Fruit fly (Drosophila melanogaster) whole organism, embryonic: ENCODE results near the gene CG4593.

Source experiments
- Abd-B ChIP-seq: fragments of 200-800 bp; sonication (Bioruptor generic); optimal IDR thresholded peaks from 2 replicates; lab custom pipeline; 2018; ENCODE audit warnings: missing biosample characterization, mild to moderate bottlenecking, missing genetic modification characterization, moderate library complexity
- BtbVII ChIP-seq: fragments of 200-800 bp; sonication (Bioruptor generic); optimal IDR thresholded peaks from 3 replicates; lab custom pipeline; 2017; ENCODE audit warnings: missing biosample characterization, mild to moderate bottlenecking, missing genetic modification characterization
- CG1024 ChIP-seq: fragments of 200-800 bp; sonication (Bioruptor generic); IDR thresholded peaks from 2 replicates; pipeline ENCODE4 v1.3.6; 2022; ENCODE audit warnings: missing biosample characterization, missing genetic modification characterization
- CG10431 ChIP-seq: fragments of 200-800 bp; sonication (Bioruptor generic); optimal IDR thresholded peaks from 3 replicates; lab custom pipeline; 2018; ENCODE audit warnings: missing biosample characterization, mild to moderate bottlenecking, missing genetic modification characterization
- CG1233 ChIP-seq: fragments of 200-800 bp; sonication (Bioruptor generic); optimal IDR thresholded peaks from 4 replicates; lab custom pipeline; 2018; ENCODE audit warnings: missing biosample characterization, mild to moderate bottlenecking, missing genetic modification characterization
- CG14667 ChIP-seq: fragments of 200-800 bp; sonication (Bioruptor generic); IDR thresholded peaks from 2 replicates; pipeline ENCODE4 v1.3.6; 2022; ENCODE audit warnings: missing biosample characterization, missing genetic modification characterization
- CG1529 ChIP-seq: fragments of 200-800 bp; sonication (Bioruptor generic); optimal IDR thresholded peaks from 3 replicates; lab custom pipeline; 2018; ENCODE audit warnings: missing biosample characterization, missing genetic modification characterization
- CG15514 ChIP-seq: fragments of 200-800 bp; sonication (Bioruptor generic); optimal IDR thresholded peaks from 3 replicates; lab custom pipeline; 2017; ENCODE audit warnings: missing biosample characterization, missing genetic modification characterization, mild to moderate bottlenecking, moderate library complexity, missing genetic modification reagents
- CG16863 ChIP-seq: fragments of 200-800 bp; sonication (Bioruptor generic); optimal IDR thresholded peaks from 3 replicates; lab custom pipeline; 2016; ENCODE audit warnings: missing biosample characterization, missing genetic modification characterization
- CG17328 ChIP-seq: fragments of 200-800 bp; sonication (Bioruptor generic); IDR thresholded peaks from 2 replicates; pipeline ENCODE4 v1.3.6; 2022; ENCODE audit warnings: missing biosample characterization, missing genetic modification characterization
- CG17385 ChIP-seq: fragments of 200-800 bp; sonication (Bioruptor generic); optimal IDR thresholded peaks from 3 replicates; lab custom pipeline; 2018; ENCODE audit warnings: missing biosample characterization, mild to moderate bottlenecking, missing genetic modification characterization
- CG17568 ChIP-seq: fragments of 200-800 bp; sonication (Bioruptor generic); optimal IDR thresholded peaks from 2 replicates; lab custom pipeline; 2018; ENCODE audit warnings: missing biosample characterization, mild to moderate bottlenecking, missing genetic modification characterization, moderate library complexity
- CG30020 ChIP-seq: fragments of 200-800 bp; optimal IDR thresholded peaks from 2 replicates; lab custom pipeline; 2019; ENCODE audit warnings: missing biosample characterization, mild to moderate bottlenecking, missing genetic modification characterization, moderate library complexity
- CG32532 ChIP-seq: fragments of 200-800 bp; sonication (Bioruptor generic); IDR thresholded peaks from 2 replicates; pipeline ENCODE4 v1.3.6; 2022; ENCODE audit warnings: missing biosample characterization, missing genetic modification characterization
- CG32772 ChIP-seq: fragments of 200-800 bp; sonication (Bioruptor generic); IDR thresholded peaks from 2 replicates; pipeline ENCODE4 v1.3.6; 2022; ENCODE audit warnings: missing biosample characterization, missing genetic modification characterization
- CG6654 ChIP-seq: fragments of 200-800 bp; sonication (Bioruptor generic); optimal IDR thresholded peaks from 2 replicates; lab custom pipeline; 2017; ENCODE audit warnings: missing biosample characterization, mild to moderate bottlenecking, missing genetic modification characterization
- CG6765 ChIP-seq: fragments of 200-800 bp; sonication (Bioruptor generic); optimal IDR thresholded peaks from 3 replicates; lab custom pipeline; 2017; ENCODE audit warnings: missing biosample characterization, mild to moderate bottlenecking, missing genetic modification characterization
- CG6813 ChIP-seq: fragments of 200-800 bp; sonication (Bioruptor generic); optimal IDR thresholded peaks from 2 replicates; lab custom pipeline; 2017; ENCODE audit warnings: missing biosample characterization, missing genetic modification characterization, mild to moderate bottlenecking, moderate library complexity, missing genetic modification reagents
- Camta ChIP-seq: fragments of 200-800 bp; sonication (Bioruptor generic); optimal IDR thresholded peaks from 2 replicates; lab custom pipeline; 2016; ENCODE audit warnings: missing biosample characterization, missing genetic modification characterization
- Deaf1 ChIP-seq: fragments of 200-800 bp; optimal IDR thresholded peaks from 3 replicates; lab custom pipeline; 2019; ENCODE audit warnings: missing biosample characterization, mild to moderate bottlenecking, missing genetic modification characterization, moderate library complexity
- Dip2 ChIP-seq: fragments of 200-800 bp; sonication (Bioruptor generic); IDR thresholded peaks from 2 replicates; pipeline ENCODE4 v1.3.6; 2022; ENCODE audit warnings: missing biosample characterization, missing genetic modification characterization
- Dip3 ChIP-seq: fragments of 200-800 bp; sonication (Bioruptor generic); optimal IDR thresholded peaks from 3 replicates; lab custom pipeline; 2016; ENCODE audit warnings: missing biosample characterization, missing genetic modification characterization
- Dp ChIP-seq: fragments of 200-800 bp; sonication (Bioruptor generic); optimal IDR thresholded peaks from 2 replicates; lab custom pipeline; 2018; ENCODE audit warnings: missing biosample characterization, mild to moderate bottlenecking, missing genetic modification characterization, moderate library complexity
- Dref ChIP-seq: fragments of 200-800 bp; sonication (Bioruptor generic); IDR thresholded peaks from 2 replicates; pipeline ENCODE4 v1.3.6; 2022; ENCODE audit warnings: missing biosample characterization, missing genetic modification characterization
- Fer2 ChIP-seq: fragments of 200-800 bp; sonication (Bioruptor generic); optimal IDR thresholded peaks from 2 replicates; lab custom pipeline; 2018; ENCODE audit warnings: missing biosample characterization, mild to moderate bottlenecking, missing genetic modification characterization, moderate library complexity
- HmgZ ChIP-seq: fragments of 200-800 bp; sonication (Bioruptor generic); optimal IDR thresholded peaks from 2 replicates; lab custom pipeline; 2018; ENCODE audit warnings: missing biosample characterization, mild to moderate bottlenecking, missing genetic modification characterization
- Poxn ChIP-seq: fragments of 200-800 bp; sonication (Bioruptor generic); IDR thresholded peaks from 2 replicates; pipeline ENCODE4 v1.3.6; 2022; ENCODE audit warnings: missing biosample characterization, missing genetic modification characterization
- Six4 ChIP-seq: fragments of 200-800 bp; sonication (Bioruptor generic); optimal IDR thresholded peaks from 2 replicates; lab custom pipeline; 2016; ENCODE audit warnings: missing biosample characterization, missing genetic modification characterization
- Tbp ChIP-seq: fragments of >200 bp; optimal IDR thresholded peaks from 2 replicates; lab custom pipeline; 2018; ENCODE audit warnings: missing biosample characterization, missing genetic modification characterization
- Xbp1 ChIP-seq: fragments of 200-800 bp; sonication (Bioruptor generic); optimal IDR thresholded peaks from 3 replicates; lab custom pipeline; 2016; ENCODE audit warnings: missing biosample characterization, mild to moderate bottlenecking, missing genetic modification characterization
- amos ChIP-seq: fragments of 200-800 bp; sonication (Bioruptor generic); IDR thresholded peaks from 2 replicates; pipeline ENCODE4 v1.3.6; 2022; ENCODE audit warnings: missing biosample characterization, missing genetic modification characterization; ENCODE audit not compliant: partially characterized antibody
- chm ChIP-seq: fragments of 200-800 bp; sonication (Bioruptor generic); IDR thresholded peaks from 2 replicates; pipeline ENCODE4 v1.3.6; 2022; ENCODE audit warnings: missing biosample characterization, missing genetic modification characterization
- crol ChIP-seq: fragments of 200-800 bp; sonication (Bioruptor generic); IDR thresholded peaks from 2 replicates; pipeline ENCODE4 v1.3.6; 2022; ENCODE audit warnings: missing biosample characterization, missing genetic modification characterization
- cwo ChIP-seq: fragments of 200-800 bp; sonication (Bioruptor generic); optimal IDR thresholded peaks from 3 replicates; lab custom pipeline; 2017; ENCODE audit warnings: missing biosample characterization, missing genetic modification characterization, mild to moderate bottlenecking, moderate library complexity, missing genetic modification reagents
- dpn ChIP-seq, 2 experiments: fragments of 200-800 bp; sonication (Bioruptor generic); optimal IDR thresholded peaks; 3 replicates each; lab custom pipeline; 2016; ENCODE audit warnings: missing biosample characterization in 2 of 2, missing genetic modification characterization in 2 of 2
- emc ChIP-seq: fragments of 200-800 bp; sonication (Bioruptor generic); optimal IDR thresholded peaks from 2 replicates; lab custom pipeline; 2016; ENCODE audit warnings: missing biosample characterization, missing genetic modification characterization
- ems ChIP-seq: fragments of 200-800 bp; sonication (Bioruptor generic); optimal IDR thresholded peaks from 3 replicates; lab custom pipeline; 2016; ENCODE audit warnings: missing biosample characterization, missing genetic modification characterization
- eyg ChIP-seq: fragments of 200-800 bp; sonication (Bioruptor generic); optimal IDR thresholded peaks from 3 replicates; lab custom pipeline; 2016; ENCODE audit warnings: missing biosample characterization, missing genetic modification characterization
- fd3F ChIP-seq: fragments of 200-800 bp; sonication (Bioruptor generic); optimal IDR thresholded peaks from 2 replicates; lab custom pipeline; 2018; ENCODE audit warnings: missing biosample characterization, mild to moderate bottlenecking, missing genetic modification characterization, moderate library complexity
- fu2 ChIP-seq: fragments of 200-800 bp; sonication (Bioruptor generic); optimal IDR thresholded peaks from 2 replicates; lab custom pipeline; 2016; ENCODE audit warnings: missing biosample characterization, missing genetic modification characterization
- gfzf ChIP-seq: fragments of 200-800 bp; sonication (Bioruptor generic); optimal IDR thresholded peaks from 2 replicates; lab custom pipeline; 2016; ENCODE audit warnings: missing biosample characterization, mild to moderate bottlenecking, missing genetic modification characterization, moderate library complexity
- insv ChIP-seq, 2 experiments: fragments of 200-800 bp; sonication (Bioruptor generic); optimal IDR thresholded peaks; 3 replicates each; lab custom pipeline; 2016 to 2018; ENCODE audit warnings: missing biosample characterization in 2 of 2, missing genetic modification characterization in 2 of 2
- klu ChIP-seq: fragments of 200-800 bp; sonication (Bioruptor generic); IDR thresholded peaks from 2 replicates; pipeline ENCODE4 v1.3.6; 2022; ENCODE audit warnings: missing biosample characterization, missing genetic modification characterization
- lilli ChIP-seq: fragments of 200-800 bp; sonication (Bioruptor generic); optimal IDR thresholded peaks from 3 replicates; lab custom pipeline; 2016; ENCODE audit warnings: missing biosample characterization, missing genetic modification characterization
- nom ChIP-seq: fragments of 200-800 bp; sonication (Bioruptor generic); optimal IDR thresholded peaks from 2 replicates; lab custom pipeline; 2017; ENCODE audit warnings: missing biosample characterization, missing genetic modification characterization, mild to moderate bottlenecking, moderate library complexity, missing genetic modification reagents
- pnt ChIP-seq: fragments of 200-800 bp; sonication (Bioruptor generic); optimal IDR thresholded peaks from 3 replicates; lab custom pipeline; 2016; ENCODE audit warnings: missing biosample characterization, missing genetic modification characterization
- shn ChIP-seq: fragments of 200-800 bp; sonication (Bioruptor generic); optimal IDR thresholded peaks from 3 replicates; lab custom pipeline; 2016; ENCODE audit warnings: missing biosample characterization, missing genetic modification characterization
- slp2 ChIP-seq: fragments of 200-800 bp; sonication (Bioruptor generic); optimal IDR thresholded peaks from 2 replicates; lab custom pipeline; 2016; ENCODE audit warnings: missing biosample characterization, missing genetic modification characterization
- stc ChIP-seq: fragments of 200-800 bp; sonication (Bioruptor generic); IDR thresholded peaks from 2 replicates; pipeline ENCODE4 v1.3.6; 2022; ENCODE audit warnings: missing biosample characterization, missing genetic modification characterization
- usp ChIP-seq: fragments of >200 bp; optimal IDR thresholded peaks from 2 replicates; lab custom pipeline; 2017; ENCODE audit warnings: missing biosample characterization, missing genetic modification characterization

Gene CG4593

dm6 chrX:7011063-7011743 is 2.5 kb upstream of the CG4593 start, which contains the start of the genes cm, sloth1 and sloth2 (continued):
- TF ChIP-seq Deaf1 (tag; lab: Kevin White, UChicago): peak; percentile 47
- no peak for TF ChIP-seq Dip2 (GFP tag; lab: Robert Waterston, UW)
- peak; percentile 24; the same call in 1 of the 2 replicates for TF ChIP-seq Dref (GFP tag; lab: Robert Waterston, UW)
- peak; percentile 70 for TF ChIP-seq CG17385
- peak; percentile 68 for TF ChIP-seq CG1024 (GFP tag; lab: Robert Waterston, UW)
- TF ChIP-seq CG17568 (GFP tag; lab: Kevin White, UChicago): peak; percentile 76
- no peak for TF ChIP-seq Tbp (GFP tag; lab: Kevin White, UChicago)
- TF ChIP-seq ems (GFP tag; lab: Kevin White, UChicago): peak; percentile 80
- TF ChIP-seq CG6654 (GFP tag; lab: Kevin White, UChicago): no peak
- peak; percentile 71 for TF ChIP-seq slp2 (GFP tag; lab: Kevin White, UChicago)
- TF ChIP-seq pnt: peak; percentile 83
- TF ChIP-seq CG6765 (GFP tag; lab: Kevin White, UChicago): peak; percentile 50
- TF ChIP-seq CG14667: peak; percentile 74
- peak in 1 of 2 experiments; percentile 69 for TF ChIP-seq insv (GFP tag; optimal IDR thresholded peaks at IDR 0.05; lab: Kevin White, UChicago)
- TF ChIP-seq emc (GFP tag; lab: Kevin White, UChicago): peak; percentile 42
- peak; percentile 53 for TF ChIP-seq CG1529 (GFP tag; lab: Kevin White, UChicago)
- peak; percentile 88 for TF ChIP-seq CG32532
- peak; percentile 84 for TF ChIP-seq shn (GFP tag; lab: Kevin White, UChicago)
- peak; percentile 86 for TF ChIP-seq CG16863 (GFP tag; lab: Kevin White, UChicago)
- TF ChIP-seq CG17328 (GFP tag; lab: Robert Waterston, UW): peak; percentile 87
- peak; percentile 40 for TF ChIP-seq BtbVII
- no peak for TF ChIP-seq usp
- peak; percentile 31 for TF ChIP-seq CG10431 (GFP tag; lab: Kevin White, UChicago)
- no peak for TF ChIP-seq Dp (GFP tag; lab: Kevin White, UChicago)
- TF ChIP-seq klu (GFP tag; lab: Robert Waterston, UW): peak; percentile 74
- TF ChIP-seq cwo (GFP tag; lab: Kevin White, UChicago): peak; percentile 54
- peak; percentile 94 for TF ChIP-seq HmgZ (tag; lab: Kevin White, UChicago)
- TF ChIP-seq Six4: peak; percentile 77
- peak; percentile 86 to 89 for TF ChIP-seq dpn (GFP tag; optimal IDR thresholded peaks at IDR 0.05; lab: Kevin White, UChicago)
- no peak; the same call in 1 of the 2 replicates for TF ChIP-seq Poxn (GFP tag; lab: Robert Waterston, UW)
- peak; percentile 77 for TF ChIP-seq CG15514
- TF ChIP-seq stc: peak; percentile 81
- TF ChIP-seq amos (GFP tag; lab: Robert Waterston, UW): peak; percentile 79
- TF ChIP-seq CG1233 (GFP tag; lab: Kevin White, UChicago): peak; percentile 78
- peak; percentile 34 for TF ChIP-seq gfzf (GFP tag; lab: Kevin White, UChicago)
- TF ChIP-seq Dip3 (GFP tag; lab: Kevin White, UChicago): peak; percentile 81
- TF ChIP-seq Abd-B: peak; percentile 75
- peak; percentile 75 for TF ChIP-seq Fer2 (tag; lab: Kevin White, UChicago)
- TF ChIP-seq fd3F (GFP tag; lab: Kevin White, UChicago): peak; percentile 80
- peak; percentile 93 for TF ChIP-seq Xbp1
- TF ChIP-seq eyg (GFP tag; lab: Kevin White, UChicago): peak; percentile 62
- peak; percentile 85 for TF ChIP-seq Camta
- peak; percentile 92 for TF ChIP-seq lilli
- TF ChIP-seq fu2 (GFP tag; lab: Kevin White, UChicago): peak; percentile 88
- TF ChIP-seq CG30020 (tag; lab: Kevin White, UChicago): peak; percentile 69
- peak; percentile 90 for TF ChIP-seq CG32772 (GFP tag; lab: Robert Waterston, UW)
- TF ChIP-seq CG6813 (GFP tag; lab: Kevin White, UChicago): peak; percentile 58
- TF ChIP-seq nom (GFP tag; lab: Kevin White, UChicago): peak; percentile 62
- no peak; the same call in 1 of the 2 replicates for TF ChIP-seq crol (GFP tag; lab: Robert Waterston, UW)
- TF ChIP-seq chm (GFP tag; lab: Robert Waterston, UW): peak; percentile 86
